Fruit fly (Drosophila melanogaster): ENCODE measurements around the gene CG33170.

CG33170 gene

DNA sequence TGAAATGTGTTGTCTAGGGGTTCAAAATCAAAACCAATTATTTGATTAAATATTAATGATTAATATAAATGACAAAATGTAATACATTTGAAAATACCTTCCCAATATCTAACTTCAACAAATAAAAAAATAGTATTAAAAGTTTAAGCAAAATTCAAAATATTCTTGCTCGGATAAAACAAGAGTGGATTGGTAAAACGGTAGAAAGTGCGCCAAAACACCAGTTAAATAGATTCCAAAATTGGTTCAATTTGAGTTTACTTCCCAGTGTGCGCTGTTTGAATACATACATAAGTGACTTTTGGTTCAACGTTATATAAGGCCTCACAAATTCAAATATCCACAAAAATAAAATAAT is 640 bp downstream of the CG33170 start (continued):
- TF ChIP-seq odd (GFP tag; optimal IDR thresholded peaks at IDR 0.05) (peak; percentile 77), Sry-δ (GFP tag; optimal IDR thresholded peaks at IDR 0.05) (no peak), Kr (GFP tag; optimal IDR thresholded peaks at IDR 0.05) (no peak), disco-r (GFP tag; optimal IDR thresholded peaks at IDR 0.05) (no peak), CG4404 (GFP tag; IDR thresholded peaks at IDR 0.05) (no peak), CG5180 (GFP tag; optimal IDR thresholded peaks at IDR 0.05) (peak; percentile 50), Six4 (GFP tag; optimal IDR thresholded peaks at IDR 0.05) (peak; percentile 26), cwo (GFP tag; optimal IDR thresholded peaks at IDR 0.05) (peak; percentile 49), CG11085 (GFP tag; IDR thresholded peaks at IDR 0.05) (0 out of 2 replicates have a peak, but pooled peaks have one; percentile 14), nerfin-2 (GFP tag; IDR thresholded peaks at IDR 0.05; ENCODE audit: partially characterized antibody) (no peak), kni (GFP tag; optimal IDR thresholded peaks at IDR 0.05) (no peak), tna (GFP tag; IDR thresholded peaks at IDR 0.05; ENCODE audit: partially characterized antibody) (no peak), Jarid2 (GFP tag; optimal IDR thresholded peaks at IDR 0.05) (no peak), CG18476 (GFP tag; optimal IDR thresholded peaks at IDR 0.05) (peak; percentile 18), gcm (GFP tag; optimal IDR thresholded peaks at IDR 0.05) (peak; percentile 75), Vsx1 (GFP tag; optimal IDR thresholded peaks at IDR 0.05) (peak; percentile 72), CHES-1-like (GFP tag; optimal IDR thresholded peaks at IDR 0.05) (no peak), lbe (GFP tag; optimal IDR thresholded peaks at IDR 0.05) (peak; percentile 79), fd102C (GFP tag; optimal IDR thresholded peaks at IDR 0.05) (no peak), da (GFP tag; optimal IDR thresholded peaks at IDR 0.05) (no peak), Aef1 (GFP tag; IDR thresholded peaks at IDR 0.05) (peak; percentile 41; the same call in 2 of the 3 replicates), sim (GFP tag; IDR thresholded peaks at IDR 0.05) (no peak), HLH4C (GFP tag; IDR thresholded peaks at IDR 0.05; ENCODE audit: partially characterized antibody) (no peak), sisA (GFP tag; IDR thresholded peaks at IDR 0.05) (peak; percentile 49; the same call in 1 of the 2 replicates), cad (GFP tag; optimal IDR thresholded peaks at IDR 0.05) (no peak), ems (GFP tag; optimal IDR thresholded peaks at IDR 0.05) (peak; percentile 9), CG10321 (GFP tag; IDR thresholded peaks at IDR 0.05) (no peak), CG10979 (tag; optimal IDR thresholded peaks at IDR 0.05) (peak; percentile 33), CG6854 (GFP tag; optimal IDR thresholded peaks at IDR 0.05) (peak; percentile 61), cg (GFP tag; optimal IDR thresholded peaks at IDR 0.05) (no peak), cas (GFP tag; IDR thresholded peaks at IDR 0.05) (peak; percentile 50; the same call in 1 of the 2 replicates), chm (GFP tag; IDR thresholded peaks at IDR 0.05) (no peak), dan (GFP tag; IDR thresholded peaks at IDR 0.05) (no peak), Usf (GFP tag; optimal IDR thresholded peaks at IDR 0.05) (no peak), jumu (GFP tag; optimal IDR thresholded peaks at IDR 0.05) (no peak), HmgD (GFP tag; optimal IDR thresholded peaks at IDR 0.05) (no peak), CG15269 (tag; optimal IDR thresholded peaks at IDR 0.05) (peak; percentile 88), Antp (GFP tag; optimal IDR thresholded peaks at IDR 0.05) (no peak), Lpt (GFP tag; optimal IDR thresholded peaks at IDR 0.05) (no peak), sob (GFP tag; IDR thresholded peaks at IDR 0.05) (peak; percentile 34; the same call in 1 of the 2 replicates), Sin3A (optimal IDR thresholded peaks at IDR 0.05) (no peak), onecut (GFP tag; IDR thresholded peaks at IDR 0.05) (no peak), ind (GFP tag; optimal IDR thresholded peaks at IDR 0.05) (peak; percentile 58), CG17829 (tag; optimal IDR thresholded peaks at IDR 0.05) (peak; percentile 79), aop (GFP tag; IDR thresholded peaks at IDR 0.05) (no peak), row (GFP tag; IDR thresholded peaks at IDR 0.05) (peak; percentile 80), CG11696 (GFP tag; IDR thresholded peaks at IDR 0.05) (no peak), mld (GFP tag; IDR thresholded peaks at IDR 0.05; ENCODE audit: partially characterized antibody) (no peak), gem (tag; optimal IDR thresholded peaks at IDR 0.05) (peak; percentile 91), tgo (GFP tag; IDR thresholded peaks at IDR 0.05) (peak; percentile 70; the same call in 2 of the 3 replicates), CTCF (GFP tag; optimal IDR thresholded peaks at IDR 0.05) (no peak), Hr3 (GFP tag; optimal IDR thresholded peaks at IDR 0.05) (peak; percentile 55), ewg (GFP tag; optimal IDR thresholded peaks at IDR 0.05) (peak; percentile 25)

All from whole organism, embryonic.